Worm (Caenorhabditis elegans) whole organism, L1 larva: ENCODE data around the gene M88.4.

ENCODE experiments used
- nhr-28 ChIP-seq: fragments of 150-350 bp; optimal IDR thresholded peaks from 2 replicates; lab custom pipeline; 2014; ENCODE audit warnings: missing biosample characterization, missing genetic modification characterization
- rnt-1 ChIP-seq: sonication (generic microtip); optimal IDR thresholded peaks from 2 replicates; lab custom pipeline; 2016; ENCODE audit warnings: mild to moderate bottlenecking, missing genetic modification characterization, moderate library complexity, missing compliant biosample characterization

- TF ChIP-seq rnt-1 (tag; lab: Kevin White, UChicago) (no peak), nhr-28 (tag; lab: Kevin White, UChicago) (no peak)
These were observed 46.1 kb downstream of the M88.4 start for ce11 chrIII:4594762-4595523.
